Fruit fly (Drosophila melanogaster) whole organism, adult: ENCODE measurements around the gene Gel.

ENCODE experiments used
- CG12768 ChIP-seq: fragments of 200-800 bp; sonication (Bioruptor generic); optimal IDR thresholded peaks from 2 replicates; lab custom pipeline; 2017; ENCODE audit warnings: missing biosample characterization, missing genetic modification characterization, mild to moderate bottlenecking, moderate library complexity, missing genetic modification reagents
- CG1620 ChIP-seq: fragments of 200-800 bp; sonication (Bioruptor generic); optimal IDR thresholded peaks from 2 replicates; lab custom pipeline; 2016; ENCODE audit warnings: missing biosample characterization, missing genetic modification characterization
- Crg-1 ChIP-seq: fragments of 200-800 bp; sonication (Bioruptor generic); optimal IDR thresholded peaks from 2 replicates; lab custom pipeline; 2016; ENCODE audit warnings: missing biosample characterization, missing genetic modification characterization
- Mnt ChIP-seq: fragments of 200-800 bp; sonication (Bioruptor generic); optimal IDR thresholded peaks from 2 replicates; lab custom pipeline; 2016; ENCODE audit warnings: missing biosample characterization, mild to moderate bottlenecking, missing genetic modification characterization
- bab1 ChIP-seq: fragments of 200-800 bp; sonication (Bioruptor generic); optimal IDR thresholded peaks from 3 replicates; lab custom pipeline; 2019; ENCODE audit warnings: missing biosample characterization, mild to moderate bottlenecking, missing genetic modification characterization, moderate library complexity
- cnc ChIP-seq, 2 experiments: fragments of >200 bp; optimal IDR thresholded peaks; 2 replicates each; lab custom pipeline; 2017
- kay ChIP-seq: fragments of 200-800 bp; sonication (Bioruptor generic); peaks from one replicate; lab custom pipeline; 2016; ENCODE audit warnings: missing biosample characterization, missing genetic modification characterization, borderline replicate concordance
- pad ChIP-seq: fragments of 200-800 bp; sonication (Bioruptor generic); optimal IDR thresholded peaks from 3 replicates; lab custom pipeline; 2017; ENCODE audit warnings: missing biosample characterization, missing genetic modification characterization, mild to moderate bottlenecking, moderate library complexity, missing genetic modification reagents
- tj ChIP-seq: fragments of 200-800 bp; sonication (Bioruptor generic); optimal IDR thresholded peaks from 3 replicates; lab custom pipeline; 2017; ENCODE audit warnings: missing biosample characterization, mild to moderate bottlenecking, missing genetic modification characterization, moderate library complexity
- toe ChIP-seq: fragments of 200-800 bp; sonication (Bioruptor generic); optimal IDR thresholded peaks from 2 replicates; lab custom pipeline; 2016; ENCODE audit warnings: missing biosample characterization, missing genetic modification characterization

DNA sequence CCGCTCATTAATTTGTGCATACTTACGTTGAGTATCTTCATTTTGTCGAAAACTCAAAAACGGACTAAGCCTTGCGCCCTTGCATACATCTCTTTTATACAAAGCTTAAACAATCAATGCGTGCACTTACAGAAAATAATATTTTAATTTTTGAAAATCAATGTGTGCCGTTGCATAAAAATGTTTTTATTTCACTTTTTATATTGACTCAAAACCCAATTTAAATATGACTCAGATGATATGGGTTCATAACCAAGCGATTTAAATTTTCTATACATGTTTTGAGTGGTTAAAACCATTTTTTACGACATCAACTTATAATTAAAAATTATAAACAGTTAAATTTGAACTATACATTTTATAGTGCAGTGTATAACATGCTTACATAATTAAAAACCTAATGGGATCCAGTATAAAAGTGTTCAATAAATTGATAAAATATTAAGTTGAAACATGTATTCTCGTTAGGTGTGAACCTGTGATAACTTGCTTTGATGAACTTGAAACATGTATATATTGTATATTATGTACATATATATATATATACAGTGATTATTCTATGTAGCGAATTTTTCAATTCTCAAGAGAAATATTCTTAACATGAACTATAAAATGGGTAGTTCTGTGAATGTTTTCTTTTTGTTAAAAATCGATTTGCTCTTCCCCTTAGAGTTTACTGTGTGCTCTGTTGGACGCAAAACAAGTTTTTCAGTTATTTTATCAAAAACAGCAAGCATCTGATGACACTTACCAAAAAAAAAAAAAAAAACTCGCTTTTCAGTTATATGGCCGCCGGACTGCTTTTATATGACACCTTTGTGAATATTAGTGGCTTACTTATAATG is 8.3 kb downstream of the Gel start, which contains the start of gene CG34305:
- TF ChIP-seq pad (GFP tag; lab: Kevin White, UChicago) (no peak), toe (GFP tag; lab: Kevin White, UChicago) (no peak), Mnt (GFP tag; lab: Kevin White, UChicago) (no peak), tj (no peak), kay (GFP tag; lab: Kevin White, UChicago) (no peak), cnc (optimal IDR thresholded peaks at IDR 0.05; lab: Kevin White, UChicago) (no peak), Crg-1 (GFP tag; lab: Kevin White, UChicago) (no peak), CG1620 (GFP tag; lab: Kevin White, UChicago) (no peak), CG12768 (GFP tag; lab: Kevin White, UChicago) (no peak), bab1 (GFP tag; lab: Kevin White, UChicago) (no peak)
